Fruit fly (Drosophila melanogaster) whole organism, embryonic: Measurements from ENCODE around the gene Rpn12.

Source experiments
- Ada2b ChIP-seq: fragments of 200-800 bp; sonication (Bioruptor generic); IDR thresholded peaks from 2 replicates; pipeline ENCODE4 v1.3.6; 2022; ENCODE audit warnings: missing biosample characterization, missing genetic modification characterization
- Atf-2 ChIP-seq: fragments of 200-800 bp; sonication (Bioruptor generic); optimal IDR thresholded peaks from 2 replicates; lab custom pipeline; 2016; ENCODE audit warnings: missing biosample characterization, missing genetic modification characterization
- Atf6 ChIP-seq: fragments of 200-800 bp; sonication (Bioruptor generic); IDR thresholded peaks from 2 replicates; pipeline ENCODE4 v1.3.6; 2022; ENCODE audit warnings: missing biosample characterization, missing genetic modification characterization
- CG10147 ChIP-seq: fragments of 200-800 bp; sonication (Bioruptor generic); optimal IDR thresholded peaks from 2 replicates; lab custom pipeline; 2019; ENCODE audit warnings: missing biosample characterization, mild to moderate bottlenecking, missing genetic modification characterization, moderate library complexity
- CG11696 ChIP-seq: fragments of 200-800 bp; sonication (Bioruptor generic); IDR thresholded peaks from 2 replicates; pipeline ENCODE4 v1.3.6; 2022; ENCODE audit warnings: missing biosample characterization, missing genetic modification characterization
- CG13424 ChIP-seq: fragments of 200-800 bp; sonication (Bioruptor generic); optimal IDR thresholded peaks from 2 replicates; lab custom pipeline; 2019; ENCODE audit warnings: missing biosample characterization, mild to moderate bottlenecking, missing genetic modification characterization, moderate library complexity
- CG14667 ChIP-seq: fragments of 200-800 bp; sonication (Bioruptor generic); IDR thresholded peaks from 2 replicates; pipeline ENCODE4 v1.3.6; 2022; ENCODE audit warnings: missing biosample characterization, missing genetic modification characterization
- CG15479 ChIP-seq: fragments of 200-800 bp; sonication (Bioruptor generic); optimal IDR thresholded peaks from 3 replicates; lab custom pipeline; 2019; ENCODE audit warnings: missing biosample characterization, mild to moderate bottlenecking, missing genetic modification characterization, moderate library complexity
- CG18476 ChIP-seq: fragments of 200-800 bp; sonication (Bioruptor generic); optimal IDR thresholded peaks from 2 replicates; lab custom pipeline; 2016; ENCODE audit warnings: missing biosample characterization, mild to moderate bottlenecking, missing genetic modification characterization
- CG2116 ChIP-seq: fragments of 200-800 bp; sonication (Bioruptor generic); optimal IDR thresholded peaks from 3 replicates; lab custom pipeline; 2018; ENCODE audit warnings: missing biosample characterization, mild to moderate bottlenecking, missing genetic modification characterization
- CG3065 ChIP-seq: fragments of 200-800 bp; sonication (Bioruptor generic); optimal IDR thresholded peaks from 2 replicates; lab custom pipeline; 2016; ENCODE audit warnings: missing biosample characterization, missing genetic modification characterization
- CG31388 ChIP-seq: fragments of 200-800 bp; sonication (Bioruptor generic); optimal IDR thresholded peaks from 2 replicates; lab custom pipeline; 2016; ENCODE audit warnings: missing biosample characterization, missing genetic modification characterization
- CG5245 ChIP-seq: fragments of 200-800 bp; sonication (Bioruptor generic); optimal IDR thresholded peaks from 3 replicates; lab custom pipeline; 2016; ENCODE audit warnings: missing biosample characterization, missing genetic modification characterization
- CG7372 ChIP-seq: fragments of 200-800 bp; sonication (Bioruptor generic); IDR thresholded peaks from 2 replicates; pipeline ENCODE4 v1.3.6; 2022; ENCODE audit warnings: missing biosample characterization, missing genetic modification characterization
- CG7786 ChIP-seq: fragments of 200-800 bp; sonication (Bioruptor generic); optimal IDR thresholded peaks from 2 replicates; lab custom pipeline; 2016; ENCODE audit warnings: missing biosample characterization, missing genetic modification characterization
- CG7987 ChIP-seq: fragments of 200-800 bp; sonication (Bioruptor generic); optimal IDR thresholded peaks from 2 replicates; lab custom pipeline; 2018; ENCODE audit warnings: missing biosample characterization, mild to moderate bottlenecking, missing genetic modification characterization, moderate library complexity
- CG8290 ChIP-seq, 3 experiments: fragments of 200-800 bp; sonication (Bioruptor generic); optimal IDR thresholded peaks; 2 replicates each; lab custom pipeline; 2016 to 2019; ENCODE audit warnings: missing biosample characterization in 3 of 3, missing genetic modification characterization in 3 of 3, mild to moderate bottlenecking in 2 of 3, moderate library complexity in 1 of 3
- CG8388 ChIP-seq: fragments of 200-800 bp; sonication (Bioruptor generic); optimal IDR thresholded peaks from 2 replicates; lab custom pipeline; 2019; ENCODE audit warnings: missing biosample characterization, mild to moderate bottlenecking, missing genetic modification characterization, moderate library complexity
- CG8765 ChIP-seq: fragments of 200-800 bp; sonication (Bioruptor generic); IDR thresholded peaks from 2 replicates; pipeline ENCODE4 v1.3.6; 2022; ENCODE audit warnings: missing biosample characterization, missing genetic modification characterization
- CoRest ChIP-seq: fragments of 200-800 bp; sonication (Bioruptor generic); optimal IDR thresholded peaks from 3 replicates; lab custom pipeline; 2018; ENCODE audit warnings: missing biosample characterization, mild to moderate bottlenecking, missing genetic modification characterization, moderate library complexity
- Dfd ChIP-seq, 2 experiments: fragments of >200 bp; optimal IDR thresholded peaks; 2 replicates each; lab custom pipeline; 2017; ENCODE audit warnings: missing biosample characterization in 2 of 2, missing genetic modification characterization in 2 of 2
- Dip2 ChIP-seq: fragments of 200-800 bp; sonication (Bioruptor generic); IDR thresholded peaks from 2 replicates; pipeline ENCODE4 v1.3.6; 2022; ENCODE audit warnings: missing biosample characterization, missing genetic modification characterization
- Drgx ChIP-seq: fragments of 200-800 bp; sonication (Bioruptor generic); IDR thresholded peaks from 2 replicates; pipeline ENCODE4 v1.3.6; 2022; ENCODE audit warnings: missing biosample characterization, missing genetic modification characterization
- Ets65A ChIP-seq: fragments of 200-800 bp; sonication (Bioruptor generic); peaks from one replicate; lab custom pipeline; 2016; ENCODE audit warnings: missing biosample characterization, missing genetic modification characterization
- NC2β ChIP-seq: fragments of 200-800 bp; sonication (Bioruptor generic); optimal IDR thresholded peaks from 2 replicates; lab custom pipeline; 2016; ENCODE audit warnings: missing biosample characterization, missing genetic modification characterization
- NFAT ChIP-seq: fragments of 200-800 bp; sonication (Bioruptor generic); IDR thresholded peaks from 2 replicates; pipeline ENCODE4 v1.3.6; 2022; ENCODE audit warnings: missing biosample characterization, missing genetic modification characterization
- Nf-YA ChIP-seq: fragments of 200-800 bp; sonication (Bioruptor generic); IDR thresholded peaks from 2 replicates; pipeline ENCODE4 v1.3.6; 2022; ENCODE audit warnings: missing biosample characterization, missing genetic modification characterization
- Optix ChIP-seq: fragments of 200-800 bp; sonication (Bioruptor generic); IDR thresholded peaks from 3 replicates; pipeline ENCODE4 v1.3.6; 2022; ENCODE audit warnings: missing biosample characterization, missing genetic modification characterization
- Ptx1 ChIP-seq: fragments of 200-800 bp; sonication (Bioruptor generic); IDR thresholded peaks from 2 replicates; pipeline ENCODE4 v1.3.6; 2022; ENCODE audit warnings: missing biosample characterization, missing genetic modification characterization
- Rx ChIP-seq: fragments of 200-800 bp; sonication (Bioruptor generic); IDR thresholded peaks from 2 replicates; pipeline ENCODE4 v1.3.6; 2022; ENCODE audit warnings: missing biosample characterization, missing genetic modification characterization
- Sox102F ChIP-seq: fragments of 200-800 bp; sonication (Bioruptor generic); optimal IDR thresholded peaks from 2 replicates; lab custom pipeline; 2018; ENCODE audit warnings: missing biosample characterization, mild to moderate bottlenecking, missing genetic modification characterization, moderate library complexity
- Sry-δ ChIP-seq: fragments of 200-800 bp; sonication (Bioruptor generic); optimal IDR thresholded peaks from 2 replicates; lab custom pipeline; 2016; ENCODE audit warnings: missing biosample characterization, missing genetic modification characterization
- Tbp ChIP-seq: fragments of >200 bp; optimal IDR thresholded peaks from 2 replicates; lab custom pipeline; 2018; ENCODE audit warnings: missing biosample characterization, missing genetic modification characterization
- btn ChIP-seq: fragments of 200-800 bp; sonication (Bioruptor generic); optimal IDR thresholded peaks from 2 replicates; lab custom pipeline; 2016; ENCODE audit warnings: missing biosample characterization, missing genetic modification characterization
- esg ChIP-seq: fragments of 200-800 bp; sonication (Bioruptor generic); conservative IDR thresholded peaks from 2 replicates; pipeline ENCODE4 v1.3.6; 2022; ENCODE audit warnings: missing biosample characterization, missing genetic modification characterization
- ewg ChIP-seq: fragments of 200-800 bp; sonication (Bioruptor generic); optimal IDR thresholded peaks from 3 replicates; lab custom pipeline; 2017; ENCODE audit warnings: mild to moderate bottlenecking, missing biosample characterization, missing genetic modification reagents, missing genetic modification characterization
- gro ChIP-seq: fragments of 200-800 bp; sonication (Bioruptor generic); optimal IDR thresholded peaks from 2 replicates; lab custom pipeline; 2016; ENCODE audit warnings: missing biosample characterization, missing genetic modification characterization
- kay ChIP-seq: fragments of 200-800 bp; sonication (Bioruptor generic); optimal IDR thresholded peaks from 2 replicates; lab custom pipeline; 2016; ENCODE audit warnings: missing biosample characterization, missing genetic modification characterization
- lab ChIP-seq: fragments of 200-800 bp; sonication (Bioruptor generic); optimal IDR thresholded peaks from 3 replicates; lab custom pipeline; 2017; ENCODE audit warnings: missing biosample characterization, missing genetic modification characterization, mild to moderate bottlenecking, moderate library complexity, missing genetic modification reagents
- nom ChIP-seq: fragments of 200-800 bp; sonication (Bioruptor generic); optimal IDR thresholded peaks from 2 replicates; lab custom pipeline; 2017; ENCODE audit warnings: missing biosample characterization, missing genetic modification characterization, mild to moderate bottlenecking, moderate library complexity, missing genetic modification reagents
- prd ChIP-seq, 3 experiments: fragments of >200 bp in 2 of 3; fragments of 200-800 bp in 1 of 3; sonication (Bioruptor generic) in 1 of 3; optimal IDR thresholded peaks in 2 of 3; IDR thresholded peaks in 1 of 3; 2 replicates in 2 of 3; 3 replicates in 1 of 3; pipeline versions ENCODE4 v1.3.6 to Lab custom; 2017 to 2022; ENCODE audit warnings: missing biosample characterization in 1 of 3, missing genetic modification characterization in 1 of 3
- ro ChIP-seq: fragments of 200-800 bp; sonication (Bioruptor generic); IDR thresholded peaks from 2 replicates; pipeline ENCODE4 v1.3.6; 2022; ENCODE audit warnings: missing biosample characterization, missing genetic modification characterization
- run ChIP-seq: fragments of 200-800 bp; sonication (Bioruptor generic); optimal IDR thresholded peaks from 3 replicates; lab custom pipeline; 2018; ENCODE audit warnings: missing biosample characterization, mild to moderate bottlenecking, missing genetic modification characterization
- sens-2 ChIP-seq: fragments of 200-800 bp; sonication (Bioruptor generic); IDR thresholded peaks from 2 replicates; pipeline ENCODE4 v1.3.6; 2022; ENCODE audit warnings: missing biosample characterization, missing genetic modification characterization
- slbo ChIP-seq: fragments of 200-800 bp; sonication (Bioruptor generic); IDR thresholded peaks from 2 replicates; pipeline ENCODE4 v1.3.6; 2022; ENCODE audit warnings: missing biosample characterization, missing genetic modification characterization
- slou ChIP-seq: fragments of 200-800 bp; sonication (Bioruptor generic); optimal IDR thresholded peaks from 3 replicates; lab custom pipeline; 2016; ENCODE audit warnings: missing biosample characterization, missing genetic modification characterization
- sob ChIP-seq: fragments of 200-800 bp; sonication (Bioruptor generic); IDR thresholded peaks from 2 replicates; pipeline ENCODE4 v1.3.6; 2022; ENCODE audit warnings: missing biosample characterization, missing genetic modification characterization
- trem ChIP-seq: fragments of 200-800 bp; optimal IDR thresholded peaks from 3 replicates; lab custom pipeline; 2019; ENCODE audit warnings: missing biosample characterization, mild to moderate bottlenecking, missing genetic modification characterization, moderate library complexity
- ttk ChIP-seq: fragments of 200-800 bp; sonication (Bioruptor generic); IDR thresholded peaks from 2 replicates; pipeline ENCODE4 v2.1.2; 2022; ENCODE audit warnings: missing biosample characterization, missing genetic modification characterization
- unc-4 ChIP-seq: fragments of 200-800 bp; sonication (Bioruptor generic); IDR thresholded peaks from 2 replicates; pipeline ENCODE4 v1.3.6; 2022; ENCODE audit warnings: missing biosample characterization, missing genetic modification characterization; ENCODE audit not compliant: partially characterized antibody
- wdn ChIP-seq: fragments of 200-800 bp; sonication (Bioruptor generic); IDR thresholded peaks from 2 replicates; pipeline ENCODE4 v1.3.6; 2022; ENCODE audit warnings: missing biosample characterization, missing genetic modification characterization
- yki ChIP-seq: fragments of >200 bp; optimal IDR thresholded peaks from 3 replicates; lab custom pipeline; 2018

Rpn12 gene

dm6 chr3L:16544220-16544619 lies 38.6 kb upstream of the Rpn12 start (continued):
- TF ChIP-seq Ptx1 (GFP tag; lab: Robert Waterston, UW), result peak; percentile 41; the same call in 1 of the 2 replicates
- TF ChIP-seq unc-4 (GFP tag; lab: Robert Waterston, UW), result no peak
- no peak for TF ChIP-seq Dip2 (GFP tag; lab: Robert Waterston, UW)
- peak; percentile 76 for TF ChIP-seq Sox102F (GFP tag; lab: Kevin White, UChicago)
- TF ChIP-seq ttk (GFP tag; lab: Robert Waterston, UW), result no peak
- TF ChIP-seq Ada2b (GFP tag; lab: Robert Waterston, UW), result 0 out of 2 replicates have a peak, but pooled peaks have one; percentile 18
- no peak for TF ChIP-seq ro
- TF ChIP-seq wdn, result no peak
- no peak for TF ChIP-seq CG11696 (GFP tag; lab: Robert Waterston, UW)
- TF ChIP-seq CG13424 (tag; lab: Kevin White, UChicago), result peak; percentile 9
- peak; percentile 11 for TF ChIP-seq Ets65A (GFP tag; lab: Kevin White, UChicago)
- no peak for TF ChIP-seq CG10147
- no peak for TF ChIP-seq CG31388 (GFP tag; lab: Kevin White, UChicago)
- peak; percentile 15 for TF ChIP-seq CG7786 (GFP tag; lab: Kevin White, UChicago)
- TF ChIP-seq sens-2 (GFP tag; lab: Robert Waterston, UW), result no peak
- TF ChIP-seq CG18476 (GFP tag; lab: Kevin White, UChicago), result no peak
- no peak for TF ChIP-seq Drgx (GFP tag; lab: Robert Waterston, UW)
- TF ChIP-seq kay (GFP tag; lab: Kevin White, UChicago), result no peak
- TF ChIP-seq sob, result peak; percentile 63
- TF ChIP-seq gro (GFP tag; lab: Kevin White, UChicago), result no peak
- peak; percentile 50 for TF ChIP-seq CG8388
- no peak for TF ChIP-seq Rx
- no peak for TF ChIP-seq CG15479 (GFP tag; lab: Kevin White, UChicago)
- peak; percentile 28; the same call in 1 of the 2 replicates for TF ChIP-seq esg (GFP tag; lab: Robert Waterston, UW)
- no peak for TF ChIP-seq CoRest (tag; lab: Kevin White, UChicago)
- TF ChIP-seq Optix (GFP tag; lab: Robert Waterston, UW), result peak; percentile 70
- peak; percentile 20 for TF ChIP-seq CG5245
- peak; percentile 58 for TF ChIP-seq lab (GFP tag; lab: Kevin White, UChicago)
- TF ChIP-seq CG3065 (GFP tag; lab: Kevin White, UChicago), result no peak
- TF ChIP-seq ewg (GFP tag; lab: Kevin White, UChicago), result peak; percentile 41
- TF ChIP-seq trem (tag; lab: Kevin White, UChicago), result no peak
- no peak for TF ChIP-seq slou (GFP tag; lab: Kevin White, UChicago)
- peak; percentile 29 for TF ChIP-seq NC2β (GFP tag; lab: Kevin White, UChicago)
- TF ChIP-seq nom, result no peak
- no peak for TF ChIP-seq yki
- TF ChIP-seq CG14667 (GFP tag; lab: Robert Waterston, UW), result no peak
- TF ChIP-seq Dfd (GFP tag; optimal IDR thresholded peaks at IDR 0.05; lab: Kevin White, UChicago), result no peak
- no peak for TF ChIP-seq run (tag; lab: Kevin White, UChicago)
- TF ChIP-seq Atf-2 (GFP tag; lab: Kevin White, UChicago), result peak; percentile 16
- 0 out of 2 replicates have a peak, but pooled peaks have one; percentile 25 for TF ChIP-seq Nf-YA
- no peak for TF ChIP-seq CG7987
- no peak for TF ChIP-seq Atf6
- TF ChIP-seq CG8765 (GFP tag; lab: Robert Waterston, UW), result no peak
- TF ChIP-seq CG7372 (GFP tag; lab: Robert Waterston, UW), result no peak
- TF ChIP-seq CG8290 (GFP tag; optimal IDR thresholded peaks at IDR 0.05; lab: Kevin White, UChicago), result no peak
- peak in 1 of 2 experiments; percentile 23 for TF ChIP-seq CG8290 (tag; optimal IDR thresholded peaks at IDR 0.05; lab: Kevin White, UChicago)
- no peak for TF ChIP-seq prd (optimal IDR thresholded peaks at IDR 0.05; lab: Kevin White, UChicago)
- peak; percentile 66; the same call in 2 of the 3 replicates for TF ChIP-seq prd (GFP tag; IDR thresholded peaks at IDR 0.05; lab: Robert Waterston, UW)
- TF ChIP-seq Sry-δ, result no peak
- TF ChIP-seq slbo (GFP tag; lab: Robert Waterston, UW), result peak; percentile 59
- TF ChIP-seq Tbp (GFP tag; lab: Kevin White, UChicago), result no peak
- no peak for TF ChIP-seq btn (GFP tag; lab: Kevin White, UChicago)
- TF ChIP-seq NFAT (GFP tag; lab: Robert Waterston, UW), result no peak
- no peak for TF ChIP-seq CG2116
